Worm (Caenorhabditis elegans) whole organism, early embryonic: ENCODE measurements around the gene unc-2.

Source experiments
- B0310.2 ChIP-seq: sonication (generic microtip); optimal IDR thresholded peaks from 2 replicates; lab custom pipeline; 2016; ENCODE audit warnings: mild to moderate bottlenecking, missing genetic modification characterization, missing compliant biosample characterization
- F13C5.2 ChIP-seq: sonication (generic microtip); optimal IDR thresholded peaks from 2 replicates; lab custom pipeline; 2017; ENCODE audit warnings: mild to moderate bottlenecking, missing genetic modification characterization, inconsistent platforms, missing compliant biosample characterization
- aly-1 ChIP-seq: sonication (generic microtip); optimal IDR thresholded peaks from 2 replicates; lab custom pipeline; 2016; ENCODE audit warnings: missing genetic modification characterization, missing compliant biosample characterization
- ama-1 ChIP-seq: fragments of 150-350 bp; optimal IDR thresholded peaks from 2 replicates; lab custom pipeline; 2014
- ceh-13 ChIP-seq: fragments of 200-800 bp; sonication (Bioruptor generic); optimal IDR thresholded peaks from 2 replicates; lab custom pipeline; 2018; ENCODE audit warnings: mild to moderate bottlenecking, missing genetic modification characterization, missing compliant biosample characterization
- ceh-36 ChIP-seq: sonication (generic microtip); optimal IDR thresholded peaks from 2 replicates; lab custom pipeline; 2016; ENCODE audit warnings: missing genetic modification characterization, inconsistent platforms, missing compliant biosample characterization
- ets-7 ChIP-seq: sonication (generic microtip); optimal IDR thresholded peaks from 2 replicates; lab custom pipeline; 2016; ENCODE audit warnings: missing genotype, missing genetic modification characterization, missing compliant biosample characterization
- flt-1 ChIP-seq: fragments of 200-800 bp; sonication (Bioruptor generic); IDR thresholded peaks from 2 replicates; pipeline ENCODE4 v1.3.6; 2022; ENCODE audit warnings: missing genetic modification characterization, missing compliant biosample characterization
- hmbx-1 ChIP-seq: sonication (generic microtip); optimal IDR thresholded peaks from 2 replicates; lab custom pipeline; 2016; ENCODE audit warnings: mild to moderate bottlenecking, missing genetic modification characterization, missing compliant biosample characterization
- hmg-4 ChIP-seq: fragments of 200-800 bp; sonication (Bioruptor generic); optimal IDR thresholded peaks from 2 replicates; lab custom pipeline; 2018; ENCODE audit warnings: mild to moderate bottlenecking, missing genetic modification characterization, missing compliant biosample characterization
- hnd-1 ChIP-seq: sonication (generic microtip); optimal IDR thresholded peaks from 2 replicates; lab custom pipeline; 2016; ENCODE audit warnings: missing genetic modification characterization, missing compliant biosample characterization
- pes-1 ChIP-seq: fragments of 200-800 bp; sonication (Bioruptor generic); IDR thresholded peaks from 2 replicates; pipeline ENCODE4 v1.3.6; 2022; ENCODE audit warnings: missing genetic modification reagents, missing genetic modification characterization, missing compliant biosample characterization
- scrt-1 ChIP-seq: fragments of 200-800 bp; sonication (Bioruptor generic); IDR thresholded peaks from 2 replicates; pipeline ENCODE4 v1.3.6; 2022; ENCODE audit warnings: missing genetic modification characterization, missing compliant biosample characterization
- sea-1 ChIP-seq: fragments of 200-800 bp; sonication (Bioruptor generic); conservative IDR thresholded peaks from 2 replicates; pipeline ENCODE4 v1.3.6; 2022; ENCODE audit warnings: missing genetic modification characterization, missing compliant biosample characterization
- tbx-11 ChIP-seq: fragments of 200-800 bp; sonication (Bioruptor generic); IDR thresholded peaks from 2 replicates; pipeline ENCODE4 v1.3.6; 2022; ENCODE audit warnings: missing genetic modification characterization, missing compliant biosample characterization
- tbx-37 ChIP-seq: fragments of 200-800 bp; sonication (Bioruptor generic); conservative IDR thresholded peaks from 2 replicates; pipeline ENCODE4 v1.3.6; 2022; ENCODE audit warnings: missing genetic modification reagents, missing genetic modification characterization, missing compliant biosample characterization
- tra-4 ChIP-seq: sonication (generic microtip); optimal IDR thresholded peaks from 2 replicates; lab custom pipeline; 2017; ENCODE audit warnings: missing genetic modification characterization, missing compliant biosample characterization

Gene unc-2

ce11 chrX:2763476-2764268, at the start of gene unc-2:
unc-2 (minus strand) TSS chrX:2763526.
- TF ChIP-seq ama-1 = no peak
- TF ChIP-seq tbx-11 (GFP tag; lab: Robert Waterston, UW) = no peak
- TF ChIP-seq scrt-1 (GFP tag; lab: Robert Waterston, UW) = no peak
- no peak for TF ChIP-seq flt-1 (GFP tag; lab: Robert Waterston, UW)
- TF ChIP-seq ceh-36 (tag; lab: Kevin White, UChicago) = no peak
- no peak for TF ChIP-seq ceh-13
- no peak for TF ChIP-seq F13C5.2
- no peak for TF ChIP-seq hmg-4 (GFP tag; lab: Kevin White, UChicago)
- TF ChIP-seq tra-4 (tag; lab: Kevin White, UChicago) = no peak
- TF ChIP-seq aly-1 = no peak
- TF ChIP-seq sea-1 (GFP tag; lab: Robert Waterston, UW) = no peak
- no peak for TF ChIP-seq B0310.2 (tag; lab: Kevin White, UChicago)
- no peak for TF ChIP-seq ets-7 (tag; lab: Kevin White, UChicago)
- TF ChIP-seq hmbx-1 (tag; lab: Kevin White, UChicago) = no peak
- TF ChIP-seq hnd-1 (tag; lab: Kevin White, UChicago) = no peak
- no peak for TF ChIP-seq pes-1
- TF ChIP-seq tbx-37 = no peak

DNA sequence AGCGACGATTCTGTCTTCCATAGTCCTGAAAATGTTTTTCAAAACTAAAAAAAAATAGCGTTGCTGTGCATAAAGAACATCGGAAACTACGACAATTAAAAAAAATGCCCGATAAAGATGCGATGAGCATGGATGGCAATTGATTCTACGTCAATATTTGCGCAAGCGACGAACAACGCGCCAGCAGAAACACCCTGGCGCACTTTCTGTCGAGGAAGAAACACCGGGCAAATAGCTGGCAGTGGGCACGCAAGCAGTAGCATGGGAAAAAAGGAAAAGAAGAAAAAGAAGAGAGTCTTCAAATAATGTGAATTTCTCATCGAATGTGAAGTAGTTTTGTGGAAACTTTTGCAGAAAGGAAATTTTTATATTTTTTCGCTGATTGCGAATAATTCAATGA, 46.3 kb upstream of the unc-2 start, which contains the start of gene C14A11.9:
C14A11.9 (minus strand) TSS at position 27 of the 400 bp plus-strand sequence.
- TF ChIP-seq B0310.2 (tag; lab: Kevin White, UChicago) (no peak), ceh-13 (no peak), flt-1 (GFP tag; lab: Robert Waterston, UW) (peak; percentile 60), tra-4 (tag; lab: Kevin White, UChicago) (no peak), hmbx-1 (tag; lab: Kevin White, UChicago) (no peak), aly-1 (no peak), ets-7 (tag; lab: Kevin White, UChicago) (no peak), scrt-1 (GFP tag; lab: Robert Waterston, UW) (peak; percentile 30; the same call in 1 of the 2 replicates), tbx-37 (peak; percentile 26; the same call in 1 of the 2 replicates), pes-1 (peak; percentile 64; the same call in 1 of the 2 replicates), ama-1 (no peak), tbx-11 (GFP tag; lab: Robert Waterston, UW) (peak; percentile 66), sea-1 (GFP tag; lab: Robert Waterston, UW) (0 out of 2 replicates have a peak, but pooled peaks have one; percentile 31), ceh-36 (tag; lab: Kevin White, UChicago) (no peak), F13C5.2 (peak; percentile 82), hnd-1 (tag; lab: Kevin White, UChicago) (peak; percentile 36), hmg-4 (GFP tag; lab: Kevin White, UChicago) (peak; percentile 85)

- TF ChIP-seq tbx-37 = no peak
- TF ChIP-seq hnd-1 (tag; lab: Kevin White, UChicago) = no peak
- no peak for TF ChIP-seq ama-1
- TF ChIP-seq pes-1 = no peak
These were observed 44.1 kb upstream of the unc-2 start, which contains the start of gene C14A11.5 for ce11 chrX:2807390-2807789. C14A11.5 (minus strand) TSS chrX:2807528.

DNA sequence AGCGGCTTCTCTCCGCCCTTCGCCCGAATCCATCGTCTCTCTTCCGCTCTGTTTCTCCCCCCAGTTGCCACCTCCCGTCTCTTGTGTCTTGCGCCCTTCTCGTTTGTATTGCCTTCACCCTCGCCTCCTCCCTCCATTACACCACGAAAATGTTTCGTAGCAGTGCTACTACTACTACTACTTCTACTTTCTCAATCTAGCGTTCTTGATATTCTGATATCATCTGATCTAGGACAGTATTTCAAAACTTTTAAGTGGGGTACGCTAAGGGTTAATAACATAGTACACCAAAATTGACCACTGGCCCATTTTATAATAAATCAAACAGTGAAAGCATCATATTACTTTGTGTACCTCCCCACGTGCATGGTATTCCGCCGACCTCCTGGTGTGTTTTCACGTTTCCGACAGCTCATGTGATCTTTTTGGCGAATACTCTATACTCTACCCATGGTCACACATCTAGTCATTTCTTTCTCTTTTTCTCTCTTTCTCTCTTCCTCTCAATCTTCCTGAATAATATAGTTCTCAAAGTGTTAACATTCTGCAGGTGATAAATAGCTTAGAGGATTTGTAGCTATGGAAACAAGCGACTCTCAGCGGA, 39.3 kb upstream of the unc-2 start, which contains the start of gene C14A11.2:
C14A11.2 (plus strand) TSS at position 551 of the 604 bp plus-strand sequence.
- TF ChIP-seq pes-1 (no peak), scrt-1 (GFP tag; lab: Robert Waterston, UW) (no peak), tra-4 (tag; lab: Kevin White, UChicago) (no peak), tbx-37 (no peak), hnd-1 (tag; lab: Kevin White, UChicago) (no peak), F13C5.2 (no peak), ceh-36 (tag; lab: Kevin White, UChicago) (no peak), hmbx-1 (tag; lab: Kevin White, UChicago) (no peak), sea-1 (GFP tag; lab: Robert Waterston, UW) (no peak), hmg-4 (GFP tag; lab: Kevin White, UChicago) (no peak), ceh-13 (no peak), ets-7 (tag; lab: Kevin White, UChicago) (no peak), aly-1 (no peak)

- 0 out of 2 replicates have a peak, but pooled peaks have one; percentile 24 for TF ChIP-seq tbx-37
- 0 out of 2 replicates have a peak, but pooled peaks have one; percentile 20 for TF ChIP-seq flt-1 (GFP tag; lab: Robert Waterston, UW)
- TF ChIP-seq scrt-1 (GFP tag; lab: Robert Waterston, UW) = 0 out of 2 replicates have a peak, but pooled peaks have one; percentile 29
- TF ChIP-seq pes-1 = peak; percentile 67
These were observed 38.3 kb upstream of the unc-2 start for ce11 chrX:2801666-2802065.

DNA sequence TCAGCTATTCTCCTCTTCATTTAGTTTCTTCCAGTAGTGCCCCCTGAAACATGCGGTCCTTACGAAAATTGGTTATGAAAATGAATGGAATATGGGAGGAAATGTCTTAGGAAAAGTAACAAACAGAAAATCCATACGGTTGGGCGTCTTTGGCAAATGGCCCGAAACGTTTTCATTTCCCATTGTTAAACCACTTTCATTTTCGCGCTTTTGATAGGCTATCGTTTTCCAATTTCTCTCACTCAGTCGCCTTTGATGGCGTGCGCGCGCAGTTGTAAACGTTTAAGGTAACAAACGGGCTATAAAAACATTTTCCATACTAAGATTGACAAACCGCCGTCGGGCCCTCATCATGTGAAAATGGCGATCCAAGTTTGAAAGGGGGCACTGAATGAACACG, 31.7 kb upstream of the unc-2 start:
- no peak for TF ChIP-seq scrt-1 (GFP tag; lab: Robert Waterston, UW)
- TF ChIP-seq ama-1 = no peak
- no peak for TF ChIP-seq hnd-1 (tag; lab: Kevin White, UChicago)
- no peak for TF ChIP-seq tbx-37
- no peak for TF ChIP-seq sea-1 (GFP tag; lab: Robert Waterston, UW)
- TF ChIP-seq tbx-11 (GFP tag; lab: Robert Waterston, UW) = no peak
- no peak for TF ChIP-seq hmbx-1 (tag; lab: Kevin White, UChicago)
- no peak for TF ChIP-seq flt-1 (GFP tag; lab: Robert Waterston, UW)
- TF ChIP-seq B0310.2 (tag; lab: Kevin White, UChicago) = no peak
- no peak for TF ChIP-seq ceh-36 (tag; lab: Kevin White, UChicago)
- TF ChIP-seq F13C5.2 = no peak
- TF ChIP-seq ceh-13 = no peak
- TF ChIP-seq tra-4 (tag; lab: Kevin White, UChicago) = no peak
- no peak for TF ChIP-seq hmg-4 (GFP tag; lab: Kevin White, UChicago)
- TF ChIP-seq aly-1 = no peak
- no peak for TF ChIP-seq ets-7 (tag; lab: Kevin White, UChicago)
- no peak for TF ChIP-seq pes-1

DNA sequence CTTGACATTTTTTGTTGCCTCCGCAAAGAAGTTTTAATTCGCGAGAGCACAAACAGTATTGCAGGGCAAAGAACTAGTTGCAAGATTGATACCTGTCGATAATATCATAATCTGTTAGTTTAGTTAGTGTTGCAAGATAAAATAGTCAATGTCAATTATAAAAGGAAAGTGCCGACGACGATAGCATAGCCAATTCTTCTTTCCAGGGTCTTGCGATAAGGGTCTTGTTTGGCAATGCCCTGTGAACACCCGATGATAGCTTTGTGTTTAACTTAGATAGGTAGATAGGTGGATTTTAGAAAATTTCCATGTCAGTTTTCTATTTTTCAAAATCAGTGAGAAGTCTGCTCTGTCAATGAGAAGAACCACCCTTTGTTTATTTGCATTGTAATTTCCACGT, 31.0 kb upstream of the unc-2 start:
- TF ChIP-seq flt-1 (GFP tag; lab: Robert Waterston, UW) (no peak), tbx-11 (GFP tag; lab: Robert Waterston, UW) (no peak), ceh-36 (tag; lab: Kevin White, UChicago) (no peak), hnd-1 (tag; lab: Kevin White, UChicago) (no peak), ets-7 (tag; lab: Kevin White, UChicago) (no peak), aly-1 (no peak), B0310.2 (tag; lab: Kevin White, UChicago) (no peak), sea-1 (GFP tag; lab: Robert Waterston, UW) (no peak), pes-1 (no peak)
